Worm (Caenorhabditis elegans): ENCODE data around the gene C27F2.9.
A peak's percentile ranks its signal among the peaks of the same experiment; 100 is the strongest.

DNA sequence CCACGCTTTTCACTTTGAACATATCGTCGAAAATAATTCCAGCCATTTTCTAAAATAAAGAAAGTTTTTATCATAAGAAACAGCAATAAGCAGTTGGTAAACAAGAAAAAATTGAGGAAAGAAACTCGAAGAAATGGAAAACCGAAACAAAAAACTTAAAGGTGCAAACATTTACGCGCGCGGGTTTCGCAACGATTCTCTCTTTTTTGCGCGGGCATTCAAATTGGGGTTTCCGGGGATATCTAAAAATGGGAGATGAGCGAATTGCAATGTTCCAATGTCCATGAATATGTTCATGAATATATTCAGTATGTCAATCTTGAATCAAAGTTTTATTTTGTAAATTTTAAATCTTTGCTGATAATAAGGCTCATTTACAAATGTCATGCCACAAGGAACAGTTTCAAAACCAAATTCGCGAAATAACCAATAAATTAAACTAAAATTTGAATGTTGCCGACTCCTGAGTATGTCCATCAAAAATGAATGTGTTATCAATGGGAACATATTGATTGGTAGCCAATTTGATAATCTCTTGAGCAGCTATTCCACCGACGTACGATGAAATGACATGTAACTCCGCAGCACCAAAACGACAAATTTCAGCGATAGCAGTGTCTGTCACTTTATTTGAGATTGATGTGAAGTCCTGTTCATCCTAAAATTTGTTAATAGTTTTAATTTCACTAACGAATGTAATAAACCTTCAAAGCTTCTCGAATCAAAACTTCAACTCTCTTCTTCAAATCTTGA lies 44.7 kb downstream of the C27F2.9 start, which contains the start of gene rpb-8:
- TF ChIP-seq hmg-11 (tag; optimal IDR thresholded peaks at IDR 0.05) = no peak
- no peak for TF ChIP-seq unc-62 (GFP tag; optimal IDR thresholded peaks at IDR 0.05)
- no peak for TF ChIP-seq eor-1 (tag; optimal IDR thresholded peaks at IDR 0.05)
- TF ChIP-seq ama-1 (optimal IDR thresholded peaks at IDR 0.05) = peak; percentile 38
- TF ChIP-seq mdl-1 (tag; optimal IDR thresholded peaks at IDR 0.05) = no peak
- TF ChIP-seq nhr-76 (tag; optimal IDR thresholded peaks at IDR 0.05) = no peak
- TF ChIP-seq nhr-23 (tag; optimal IDR thresholded peaks at IDR 0.05) = peak; percentile 66
- TF ChIP-seq zag-1 (tag; optimal IDR thresholded peaks at IDR 0.05) = no peak
- TF ChIP-seq nhr-77 (tag; optimal IDR thresholded peaks at IDR 0.05) = no peak
